Fruit fly (Drosophila melanogaster) whole organism, wandering third instar larva: ENCODE results near the gene CG15743.
A peak's percentile ranks its signal among the peaks of the same experiment; 100 is the strongest.

Source experiments
- Abd-B ChIP-seq: fragments of >200 bp; optimal IDR thresholded peaks from 2 replicates; lab custom pipeline; 2017; ENCODE audit warnings: missing biosample characterization, missing genetic modification characterization
- CG32264 ChIP-seq: fragments of 200-800 bp; sonication (Bioruptor generic); optimal IDR thresholded peaks from 2 replicates; lab custom pipeline; 2016; ENCODE audit warnings: missing biosample characterization, missing genetic modification characterization
- CG9705 ChIP-seq: fragments of 200-800 bp; sonication (Bioruptor generic); optimal IDR thresholded peaks from 2 replicates; lab custom pipeline; 2018; ENCODE audit warnings: missing biosample characterization, mild to moderate bottlenecking, missing genetic modification characterization
- CrebA ChIP-seq: fragments of 200-800 bp; sonication (Bioruptor generic); optimal IDR thresholded peaks from 2 replicates; lab custom pipeline; 2016; ENCODE audit warnings: missing biosample characterization, mild to moderate bottlenecking, missing genetic modification characterization, borderline replicate concordance
- Dfd ChIP-seq: fragments of >200 bp; optimal IDR thresholded peaks from 2 replicates; lab custom pipeline; 2017; ENCODE audit warnings: missing biosample characterization, missing genetic modification characterization
- Dif ChIP-seq: fragments of 200-275, 200-300 bp; sonication (Bioruptor generic); optimal IDR thresholded peaks from 2 replicates; lab custom pipeline; 2018; ENCODE audit warnings: missing biosample characterization, missing genetic modification characterization; ENCODE audit not compliant: partially characterized antibody
- GATAd ChIP-seq: sonication (Bioruptor generic); optimal IDR thresholded peaks from 2 replicates; lab custom pipeline; 2016; ENCODE audit warnings: missing biosample characterization, missing genetic modification characterization
- HLH106 ChIP-seq: fragments of 200-800 bp; optimal IDR thresholded peaks from 3 replicates; lab custom pipeline; 2019; ENCODE audit warnings: missing biosample characterization, mild to moderate bottlenecking, missing genetic modification characterization, moderate library complexity
- Hnf4 ChIP-seq: fragments of 200-800 bp; sonication (Bioruptor generic); optimal IDR thresholded peaks from 2 replicates; lab custom pipeline; 2016; ENCODE audit warnings: missing biosample characterization, mild to moderate bottlenecking, missing genetic modification characterization
- Hr78 ChIP-seq: fragments of >200 bp; optimal IDR thresholded peaks from 2 replicates; lab custom pipeline; 2017; ENCODE audit warnings: missing biosample characterization, missing genetic modification characterization
- Hr83 ChIP-seq: fragments of 200-300 bp; sonication (Bioruptor generic); optimal IDR thresholded peaks from 2 replicates; lab custom pipeline; 2016; ENCODE audit warnings: missing biosample characterization, mild to moderate bottlenecking, missing genetic modification characterization, moderate library complexity; ENCODE audit not compliant: poor library complexity, severe bottlenecking
- Jra ChIP-seq: sonication (Bioruptor generic); optimal IDR thresholded peaks from 2 replicates; lab custom pipeline; 2016; ENCODE audit warnings: missing biosample characterization, missing genetic modification characterization
- Mio ChIP-seq: sonication (Bioruptor generic); optimal IDR thresholded peaks from 2 replicates; lab custom pipeline; 2016; ENCODE audit warnings: missing biosample characterization, missing genetic modification characterization
- Myc ChIP-seq: fragments of >200 bp; optimal IDR thresholded peaks from 2 replicates; lab custom pipeline; 2017
- N ChIP-seq: fragments of >200 bp; optimal IDR thresholded peaks from 2 replicates; lab custom pipeline; 2018; ENCODE audit warnings: missing biosample characterization, missing external identifiers, missing genetic modification characterization
- OdsH ChIP-seq: fragments of 200-800 bp; sonication (Bioruptor generic); optimal IDR thresholded peaks from 2 replicates; lab custom pipeline; 2016; ENCODE audit warnings: missing biosample characterization, mild to moderate bottlenecking, missing genetic modification characterization
- Rel ChIP-seq, 2 experiments: fragments of 200-800 bp; sonication (Bioruptor generic) in 1 of 2; optimal IDR thresholded peaks; 2 replicates in 1 of 2; 3 replicates in 1 of 2; lab custom pipeline; 2016 to 2019; ENCODE audit warnings: mild to moderate bottlenecking in 2 of 2, missing biosample characterization in 2 of 2, missing genetic modification characterization in 2 of 2, moderate library complexity in 1 of 2
- Sp1 ChIP-seq: fragments of 200-800 bp; sonication (Bioruptor generic); optimal IDR thresholded peaks from 3 replicates; lab custom pipeline; 2019; ENCODE audit warnings: missing biosample characterization, mild to moderate bottlenecking, missing genetic modification characterization, moderate library complexity
- Vsx2 ChIP-seq: fragments of 200-300, 225-300 bp; sonication (Bioruptor generic); optimal IDR thresholded peaks from 2 replicates; lab custom pipeline; 2018; ENCODE audit warnings: missing biosample characterization, missing genetic modification characterization; ENCODE audit not compliant: partially characterized antibody
- br ChIP-seq: fragments of 200-800 bp; sonication (Bioruptor generic); optimal IDR thresholded peaks from 2 replicates; lab custom pipeline; 2016; ENCODE audit warnings: missing biosample characterization, missing genetic modification characterization
- brk ChIP-seq: fragments of 200-800 bp; sonication (Bioruptor generic); optimal IDR thresholded peaks from 2 replicates; lab custom pipeline; 2016; ENCODE audit warnings: missing biosample characterization, mild to moderate bottlenecking, missing genetic modification characterization
- dl ChIP-seq, 2 experiments: fragments of 175-275, 200-275 bp in 1 of 2; fragments of 200-275 bp in 1 of 2; sonication (Bioruptor generic); optimal IDR thresholded peaks; lab custom pipeline; 2018; ENCODE audit warnings: mild to moderate bottlenecking in 2 of 2, missing biosample characterization in 2 of 2, missing genetic modification characterization in 2 of 2, moderate library complexity in 2 of 2; ENCODE audit not compliant: partially characterized antibody in 2 of 2, insufficient read depth in 1 of 2
- dmrt93B ChIP-seq: fragments of 200-800 bp; sonication (Bioruptor generic); optimal IDR thresholded peaks from 2 replicates; lab custom pipeline; 2018; ENCODE audit warnings: missing biosample characterization, mild to moderate bottlenecking, missing genetic modification characterization
- dsf ChIP-seq: sonication (Bioruptor generic); optimal IDR thresholded peaks from 2 replicates; lab custom pipeline; 2016; ENCODE audit warnings: missing biosample characterization, missing genetic modification characterization, borderline replicate concordance
- ey ChIP-seq: fragments of 200-800 bp; sonication (Bioruptor generic); optimal IDR thresholded peaks from 2 replicates; lab custom pipeline; 2016; ENCODE audit warnings: missing biosample characterization, missing genetic modification characterization
- foxo ChIP-seq, 2 experiments: fragments of 200-800 bp; sonication (Bioruptor generic); optimal IDR thresholded peaks; 2 replicates in 1 of 2; 3 replicates in 1 of 2; lab custom pipeline; 2016 to 2017; ENCODE audit warnings: missing biosample characterization in 2 of 2, missing genetic modification characterization in 2 of 2
- fru ChIP-seq: fragments of 200-800 bp; sonication (Bioruptor generic); optimal IDR thresholded peaks from 3 replicates; lab custom pipeline; 2016; ENCODE audit warnings: missing biosample characterization, mild to moderate bottlenecking, missing genetic modification characterization
- h ChIP-seq: fragments of 200-800 bp; sonication (Bioruptor generic); optimal IDR thresholded peaks from 3 replicates; lab custom pipeline; 2016; ENCODE audit warnings: missing biosample characterization, mild to moderate bottlenecking, missing genetic modification characterization
- jim ChIP-seq: fragments of 175-275, 200-325 bp; sonication (Bioruptor generic); optimal IDR thresholded peaks from 2 replicates; lab custom pipeline; 2016; ENCODE audit warnings: missing biosample characterization, mild to moderate bottlenecking, missing genetic modification characterization
- lola ChIP-seq: fragments of >200 bp; optimal IDR thresholded peaks from 2 replicates; lab custom pipeline; 2017; ENCODE audit warnings: missing biosample characterization, missing genetic modification characterization
- pan ChIP-seq: fragments of >200 bp; optimal IDR thresholded peaks from 2 replicates; lab custom pipeline; 2017
- psq ChIP-seq: fragments of 200-800 bp; sonication (Bioruptor generic); optimal IDR thresholded peaks from 3 replicates; lab custom pipeline; 2017; ENCODE audit warnings: missing biosample characterization, mild to moderate bottlenecking, missing genetic modification characterization, moderate library complexity
- rgr ChIP-seq: fragments of 200-800 bp; sonication (Bioruptor generic); optimal IDR thresholded peaks from 3 replicates; lab custom pipeline; 2016; ENCODE audit warnings: missing biosample characterization, mild to moderate bottlenecking, missing genetic modification characterization
- sage ChIP-seq: fragments of 200-800 bp; sonication (Bioruptor generic); optimal IDR thresholded peaks from 2 replicates; lab custom pipeline; 2016; ENCODE audit warnings: missing biosample characterization, mild to moderate bottlenecking, missing genetic modification characterization
- sv ChIP-seq: fragments of 200-800 bp; sonication (Bioruptor generic); optimal IDR thresholded peaks from 3 replicates; lab custom pipeline; 2016; ENCODE audit warnings: missing biosample characterization, missing genetic modification characterization
- tai ChIP-seq: sonication (Bioruptor generic); optimal IDR thresholded peaks from 2 replicates; lab custom pipeline; 2016; ENCODE audit warnings: missing biosample characterization, missing genetic modification characterization
- usp ChIP-seq: fragments of >200 bp; optimal IDR thresholded peaks from 2 replicates; lab custom pipeline; 2017; ENCODE audit warnings: missing biosample characterization, missing genetic modification characterization
- woc ChIP-seq: sonication (Bioruptor generic); optimal IDR thresholded peaks from 2 replicates; lab custom pipeline; 2016; ENCODE audit warnings: missing biosample characterization, mild to moderate bottlenecking, missing genetic modification characterization

CG15743 gene

dm6 chrX:13320697-13321445, 35.4 kb downstream of the CG15743 start:
- TF ChIP-seq Abd-B (GFP tag; lab: Kevin White, UChicago) (no peak), ey (GFP tag; lab: Kevin White, UChicago) (no peak), br (no peak), Hnf4 (GFP tag; lab: Kevin White, UChicago) (no peak), GATAd (no peak), Mio (GFP tag; lab: Kevin White, UChicago) (no peak), dl (GFP tag; optimal IDR thresholded peaks at IDR 0.05; lab: Kevin White, UChicago; ENCODE audit: insufficient read depth in 1 of 2, partially characterized antibody in 2 of 2) (no peak), Sp1 (GFP tag; lab: Kevin White, UChicago) (no peak), Rel (GFP tag; optimal IDR thresholded peaks at IDR 0.05; lab: Kevin White, UChicago) (no peak), Rel (tag; optimal IDR thresholded peaks at IDR 0.05; lab: Kevin White, UChicago) (peak; percentile 37), dmrt93B (GFP tag; lab: Kevin White, UChicago) (peak; percentile 20), CrebA (GFP tag; lab: Kevin White, UChicago) (no peak), rgr (GFP tag; lab: Kevin White, UChicago) (no peak), jim (GFP tag; lab: Kevin White, UChicago) (no peak), fru (GFP tag; lab: Kevin White, UChicago) (no peak), h (peak; percentile 30), Myc (no peak), CG32264 (GFP tag; lab: Kevin White, UChicago) (no peak), psq (GFP tag; lab: Kevin White, UChicago) (no peak), usp (GFP tag; lab: Kevin White, UChicago) (no peak), OdsH (GFP tag; lab: Kevin White, UChicago) (no peak), HLH106 (tag; lab: Kevin White, UChicago) (peak; percentile 24), dsf (no peak), Jra (no peak), Dif (GFP tag; lab: Kevin White, UChicago) (no peak), Dfd (GFP tag; lab: Kevin White, UChicago) (no peak), foxo (GFP tag; optimal IDR thresholded peaks at IDR 0.05; lab: Kevin White, UChicago) (peak in 1 of 2 experiments; percentile 34), Vsx2 (GFP tag; lab: Kevin White, UChicago) (no peak), Hr78 (GFP tag; lab: Kevin White, UChicago) (no peak)
- TF ChIP-seq, all 38 proteins: peak for 5

- TF ChIP-seq Hr78 (GFP tag; lab: Kevin White, UChicago) (no peak), Myc (no peak), sv (no peak), woc (GFP tag; lab: Kevin White, UChicago) (no peak), dl (GFP tag; optimal IDR thresholded peaks at IDR 0.05; lab: Kevin White, UChicago; ENCODE audit: insufficient read depth in 1 of 2, partially characterized antibody in 2 of 2) (no peak), ey (GFP tag; lab: Kevin White, UChicago) (no peak), dsf (no peak), sage (GFP tag; lab: Kevin White, UChicago) (no peak), Jra (no peak), br (no peak), Sp1 (GFP tag; lab: Kevin White, UChicago) (no peak), tai (GFP tag; lab: Kevin White, UChicago) (no peak), Hr83 (GFP tag; lab: Kevin White, UChicago) (no peak), psq (GFP tag; lab: Kevin White, UChicago) (no peak), CG9705 (GFP tag; lab: Kevin White, UChicago) (no peak)
Observed at dm6 chrX:13322405-13322804, 36.9 kb downstream of the CG15743 start.

- TF ChIP-seq brk (GFP tag; lab: Kevin White, UChicago) (peak; percentile 15), CrebA (GFP tag; lab: Kevin White, UChicago) (no peak), Sp1 (GFP tag; lab: Kevin White, UChicago) (peak; percentile 46), Jra (peak; percentile 22), Vsx2 (GFP tag; lab: Kevin White, UChicago) (no peak), woc (GFP tag; lab: Kevin White, UChicago) (peak; percentile 32), fru (GFP tag; lab: Kevin White, UChicago) (peak; percentile 66), tai (GFP tag; lab: Kevin White, UChicago) (no peak), jim (GFP tag; lab: Kevin White, UChicago) (no peak), N (GFP tag; lab: Kevin White, UChicago) (no peak), dmrt93B (GFP tag; lab: Kevin White, UChicago) (peak; percentile 49), dsf (peak; percentile 24), sage (GFP tag; lab: Kevin White, UChicago) (no peak), ey (GFP tag; lab: Kevin White, UChicago) (peak; percentile 79), rgr (GFP tag; lab: Kevin White, UChicago) (peak; percentile 72), usp (GFP tag; lab: Kevin White, UChicago) (no peak), h (peak; percentile 75), lola (GFP tag; lab: Kevin White, UChicago) (no peak), Rel (GFP tag; optimal IDR thresholded peaks at IDR 0.05; lab: Kevin White, UChicago) (no peak), Rel (tag; optimal IDR thresholded peaks at IDR 0.05; lab: Kevin White, UChicago) (no peak), CG32264 (GFP tag; lab: Kevin White, UChicago) (peak; percentile 2), pan (no peak), Mio (GFP tag; lab: Kevin White, UChicago) (no peak), OdsH (GFP tag; lab: Kevin White, UChicago) (peak; percentile 67), Abd-B (GFP tag; lab: Kevin White, UChicago) (no peak), Hnf4 (GFP tag; lab: Kevin White, UChicago) (peak; percentile 61), Hr83 (GFP tag; lab: Kevin White, UChicago) (no peak), Dif (GFP tag; lab: Kevin White, UChicago) (no peak), dl (GFP tag; optimal IDR thresholded peaks at IDR 0.05; lab: Kevin White, UChicago; ENCODE audit: insufficient read depth in 1 of 2, partially characterized antibody in 2 of 2) (no peak), Hr78 (GFP tag; lab: Kevin White, UChicago) (no peak), HLH106 (tag; lab: Kevin White, UChicago) (peak; percentile 65), GATAd (no peak), foxo (GFP tag; optimal IDR thresholded peaks at IDR 0.05; lab: Kevin White, UChicago) (peak in 1 of 2 experiments; percentile 37)
Observed at dm6 chrX:13323114-13323513, 37.6 kb downstream of the CG15743 start.
